Worm (Caenorhabditis elegans) whole organism, L2 larva: ENCODE results near the gene C06A8.8.

Experiments used
- C34F6.9 ChIP-seq: fragments of 150-350 bp; optimal IDR thresholded peaks from 2 replicates; lab custom pipeline; 2014; ENCODE audit warnings: missing biosample characterization, missing genetic modification characterization
- F13H6.1 ChIP-seq: sonication (generic microtip); optimal IDR thresholded peaks from 2 replicates; lab custom pipeline; 2016; ENCODE audit warnings: missing genetic modification characterization, missing compliant biosample characterization
- R02D3.7 ChIP-seq: fragments of 150-350 bp; optimal IDR thresholded peaks from 2 replicates; lab custom pipeline; 2014; ENCODE audit warnings: missing biosample characterization, missing genetic modification characterization
- Y55F3AM.14 ChIP-seq: fragments of 200-800 bp; sonication (Bioruptor generic); optimal IDR thresholded peaks from 2 replicates; lab custom pipeline; 2018; ENCODE audit warnings: mild to moderate bottlenecking, missing genetic modification characterization, missing compliant biosample characterization
- ZK546.5 ChIP-seq: sonication (generic microtip); optimal IDR thresholded peaks from 2 replicates; lab custom pipeline; 2017; ENCODE audit warnings: missing biosample characterization, missing genetic modification characterization
- aly-2 ChIP-seq: fragments of 150-350 bp; optimal IDR thresholded peaks from 2 replicates; lab custom pipeline; 2014; ENCODE audit warnings: missing biosample characterization, missing genetic modification characterization
- ama-1 ChIP-seq: fragments of 150-350 bp; optimal IDR thresholded peaks from 2 replicates; lab custom pipeline; 2018; ENCODE audit warnings: inconsistent platforms
- blmp-1 ChIP-seq: sonication (generic microtip); optimal IDR thresholded peaks from 2 replicates; lab custom pipeline; 2017; ENCODE audit warnings: missing genetic modification characterization, mild to moderate bottlenecking, missing compliant biosample characterization, antibody characterized with exemption, moderate library complexity; ENCODE audit not compliant: insufficient read depth
- ceh-16 ChIP-seq: fragments of 150-350 bp; optimal IDR thresholded peaks from 2 replicates; lab custom pipeline; 2014; ENCODE audit warnings: missing biosample characterization, missing genetic modification characterization
- ceh-82 ChIP-seq: fragments of 150-350 bp; optimal IDR thresholded peaks from 2 replicates; lab custom pipeline; 2014; ENCODE audit warnings: missing biosample characterization, missing genetic modification characterization
- crh-2 ChIP-seq: sonication (generic microtip); optimal IDR thresholded peaks from 2 replicates; lab custom pipeline; 2017; ENCODE audit warnings: missing biosample characterization, missing genetic modification characterization
- egl-27 ChIP-seq: sonication (generic microtip); optimal IDR thresholded peaks from 3 replicates; lab custom pipeline; 2017; ENCODE audit warnings: missing biosample characterization, missing genetic modification reagents, missing genetic modification characterization
- elt-3 ChIP-seq: sonication (generic microtip); optimal IDR thresholded peaks from 2 replicates; lab custom pipeline; 2017; ENCODE audit warnings: missing biosample characterization, missing genetic modification characterization
- fos-1 ChIP-seq: fragments of 150-350 bp; optimal IDR thresholded peaks from 2 replicates; lab custom pipeline; 2014; ENCODE audit warnings: missing biosample characterization, missing genetic modification characterization
- gmeb-1 ChIP-seq: fragments of 150-350 bp; optimal IDR thresholded peaks from 2 replicates; lab custom pipeline; 2014; ENCODE audit warnings: missing biosample characterization, missing genetic modification characterization
- lin-11 ChIP-seq: fragments of 150-350 bp; sonication (generic microtip); optimal IDR thresholded peaks from 2 replicates; lab custom pipeline; 2014; ENCODE audit warnings: missing biosample characterization, missing genetic modification characterization, inconsistent platforms, mixed read lengths
- lin-13 ChIP-seq: fragments of 150-350 bp; optimal IDR thresholded peaks from 2 replicates; lab custom pipeline; 2014; ENCODE audit warnings: missing biosample characterization, missing genetic modification reagents, missing genetic modification characterization
- lin-39 ChIP-seq: fragments of 150-350 bp; optimal IDR thresholded peaks from 2 replicates; lab custom pipeline; 2014; ENCODE audit warnings: missing biosample characterization, missing genetic modification reagents, missing genetic modification characterization
- lsy-2 ChIP-seq, 2 experiments: fragments of 150-350 bp in 1 of 2; sonication (generic microtip) in 1 of 2; optimal IDR thresholded peaks; 2 replicates each; lab custom pipeline; 2014 to 2017; ENCODE audit warnings: missing biosample characterization in 2 of 2, missing genetic modification characterization in 2 of 2
- mbf-1 ChIP-seq: sonication (generic microtip); optimal IDR thresholded peaks from 2 replicates; lab custom pipeline; 2017; ENCODE audit warnings: missing biosample characterization, missing genetic modification characterization
- nhr-10 ChIP-seq: sonication (generic microtip); optimal IDR thresholded peaks from 2 replicates; lab custom pipeline; 2017; ENCODE audit warnings: missing biosample characterization, missing genetic modification characterization
- nhr-11 ChIP-seq: fragments of 150-350 bp; optimal IDR thresholded peaks from 2 replicates; lab custom pipeline; 2014; ENCODE audit warnings: missing biosample characterization, missing genetic modification characterization
- nhr-12 ChIP-seq: fragments of 150-350 bp; optimal IDR thresholded peaks from 2 replicates; lab custom pipeline; 2014; ENCODE audit warnings: missing biosample characterization, missing genetic modification characterization
- nhr-21 ChIP-seq: fragments of 150-350 bp; optimal IDR thresholded peaks from 2 replicates; lab custom pipeline; 2014; ENCODE audit warnings: missing biosample characterization, missing genetic modification characterization
- nhr-23 ChIP-seq: fragments of 150-350 bp; optimal IDR thresholded peaks from 2 replicates; lab custom pipeline; 2014; ENCODE audit warnings: missing biosample characterization, missing genetic modification reagents, missing genetic modification characterization
- nhr-25 ChIP-seq: fragments of 150-350 bp; sonication (generic microtip); optimal IDR thresholded peaks from 3 replicates; lab custom pipeline; 2014; ENCODE audit warnings: missing biosample characterization, missing genetic modification characterization
- nhr-6 ChIP-seq: fragments of 150-350 bp; optimal IDR thresholded peaks from 2 replicates; lab custom pipeline; 2014; ENCODE audit warnings: missing biosample characterization, missing genetic modification characterization
- nhr-77 ChIP-seq: fragments of 150-350 bp; optimal IDR thresholded peaks from 2 replicates; lab custom pipeline; 2014; ENCODE audit warnings: missing biosample characterization, missing genetic modification characterization
- peb-1 ChIP-seq: fragments of 150-350 bp; optimal IDR thresholded peaks from 2 replicates; lab custom pipeline; 2014; ENCODE audit warnings: missing biosample characterization, missing genetic modification characterization
- sem-4 ChIP-seq: fragments of 150-350 bp; optimal IDR thresholded peaks from 2 replicates; lab custom pipeline; 2014; ENCODE audit warnings: missing biosample characterization, missing genetic modification reagents, missing genetic modification characterization
- skn-1 ChIP-seq: sonication (generic microtip); optimal IDR thresholded peaks from 2 replicates; lab custom pipeline; 2017; ENCODE audit warnings: missing biosample characterization, missing genetic modification characterization
- sma-3 ChIP-seq: sonication (generic microtip); optimal IDR thresholded peaks from 2 replicates; lab custom pipeline; 2016; ENCODE audit warnings: missing genetic modification reagents, missing genetic modification characterization, missing compliant biosample characterization
- sma-9 ChIP-seq, 2 experiments: fragments of 150-350 bp in 1 of 2; sonication (generic microtip) in 1 of 2; optimal IDR thresholded peaks; 2 replicates each; lab custom pipeline; 2014 to 2016; ENCODE audit warnings: missing genetic modification characterization in 2 of 2, mild to moderate bottlenecking in 1 of 2, missing biosample characterization in 1 of 2, missing compliant biosample characterization in 1 of 2, missing genetic modification reagents in 1 of 2, moderate library complexity in 1 of 2
- snpc-4 ChIP-seq: fragments of 150-350 bp; optimal IDR thresholded peaks from 2 replicates; lab custom pipeline; 2014; ENCODE audit warnings: missing biosample characterization, missing genetic modification characterization
- unc-39 ChIP-seq: fragments of 150-350 bp; optimal IDR thresholded peaks from 2 replicates; lab custom pipeline; 2014; ENCODE audit warnings: missing biosample characterization, missing genetic modification characterization
- unc-62 ChIP-seq: fragments of 150-350 bp; optimal IDR thresholded peaks from 2 replicates; lab custom pipeline; 2014; ENCODE audit warnings: missing biosample characterization, missing genetic modification reagents, missing genetic modification characterization
- ztf-11 ChIP-seq: sonication (generic microtip); optimal IDR thresholded peaks from 2 replicates; lab custom pipeline; 2017; ENCODE audit warnings: missing biosample characterization, missing genetic modification characterization
- ztf-4 ChIP-seq: fragments of 150-350 bp; optimal IDR thresholded peaks from 2 replicates; lab custom pipeline; 2014; ENCODE audit warnings: missing biosample characterization, missing genetic modification characterization

Gene C06A8.8

ce11 chrII:7809358-7809914 lies 37.6 kb upstream of the C06A8.8 start:
- TF ChIP-seq nhr-6 (tag; lab: Kevin White, UChicago) (no peak), nhr-77 (no peak), skn-1 (no peak), ceh-16 (tag; lab: Kevin White, UChicago) (no peak), blmp-1 (tag; lab: Kevin White, UChicago) (no peak), ZK546.5 (tag; lab: Kevin White, UChicago) (no peak), R02D3.7 (tag; lab: Kevin White, UChicago) (no peak)

ce11 chrII:7808950-7809349 lies 37.1 kb upstream of the C06A8.8 start:
- no peak for TF ChIP-seq unc-39 (tag; lab: Kevin White, UChicago)
- peak; percentile 23 for TF ChIP-seq sma-3
- no peak for TF ChIP-seq lin-39 (tag; lab: Kevin White, UChicago)
- TF ChIP-seq fos-1: peak; percentile 82
- TF ChIP-seq C34F6.9: peak; percentile 1
- peak in 1 of 2 experiments; percentile 11 for TF ChIP-seq lsy-2 (tag; optimal IDR thresholded peaks at IDR 0.05; lab: Kevin White, UChicago)
- TF ChIP-seq nhr-11 (tag; lab: Kevin White, UChicago): no peak
- TF ChIP-seq sem-4 (tag; lab: Kevin White, UChicago): no peak
- peak; percentile 49 for TF ChIP-seq F13H6.1
- peak; percentile 38 for TF ChIP-seq gmeb-1
- TF ChIP-seq Y55F3AM.14 (GFP tag; lab: Kevin White, UChicago): peak; percentile 63
- no peak for TF ChIP-seq nhr-21 (tag; lab: Kevin White, UChicago)
- peak; percentile 76 for TF ChIP-seq sma-9 (GFP tag; optimal IDR thresholded peaks at IDR 0.05; lab: Kevin White, UChicago)
- TF ChIP-seq sma-9 (tag; optimal IDR thresholded peaks at IDR 0.05; lab: Kevin White, UChicago): no peak
- TF ChIP-seq crh-2 (tag; lab: Kevin White, UChicago): peak; percentile 1
- no peak for TF ChIP-seq R02D3.7 (tag; lab: Kevin White, UChicago)
- peak; percentile 36 for TF ChIP-seq nhr-25 (tag; lab: Kevin White, UChicago)
- TF ChIP-seq nhr-23 (tag; lab: Kevin White, UChicago): no peak
- TF ChIP-seq peb-1 (tag; lab: Kevin White, UChicago): no peak
- TF ChIP-seq mbf-1 (tag; lab: Kevin White, UChicago): no peak

ce11 chrII:7808153-7808552 lies 36.3 kb upstream of the C06A8.8 start:
- TF ChIP-seq C34F6.9 (no peak), sem-4 (tag; lab: Kevin White, UChicago) (no peak), lin-39 (tag; lab: Kevin White, UChicago) (no peak), nhr-6 (tag; lab: Kevin White, UChicago) (no peak), mbf-1 (tag; lab: Kevin White, UChicago) (no peak), crh-2 (tag; lab: Kevin White, UChicago) (peak; percentile 17), egl-27 (tag; lab: Kevin White, UChicago) (no peak), sma-9 (GFP tag; optimal IDR thresholded peaks at IDR 0.05; lab: Kevin White, UChicago) (no peak), sma-9 (tag; optimal IDR thresholded peaks at IDR 0.05; lab: Kevin White, UChicago) (no peak), ztf-11 (tag; lab: Kevin White, UChicago) (no peak), blmp-1 (tag; lab: Kevin White, UChicago) (peak; percentile 93), nhr-12 (no peak), skn-1 (no peak), ceh-16 (tag; lab: Kevin White, UChicago) (peak; percentile 87), snpc-4 (tag; lab: Kevin White, UChicago) (no peak), aly-2 (tag; lab: Kevin White, UChicago) (no peak), ceh-82 (tag; lab: Kevin White, UChicago) (no peak), elt-3 (tag; lab: Kevin White, UChicago) (no peak), nhr-25 (tag; lab: Kevin White, UChicago) (peak; percentile 75), unc-62 (GFP tag; lab: Kevin White, UChicago) (no peak), unc-39 (tag; lab: Kevin White, UChicago) (no peak), gmeb-1 (no peak), nhr-23 (tag; lab: Kevin White, UChicago) (no peak), ama-1 (no peak), ZK546.5 (tag; lab: Kevin White, UChicago) (no peak), nhr-10 (no peak)
- TF ChIP-seq, all 48 proteins: peak for 4

ce11 chrII:7806872-7807271 lies 35.1 kb upstream of the C06A8.8 start:
- TF ChIP-seq nhr-25 (tag; lab: Kevin White, UChicago) (peak; percentile 89), blmp-1 (tag; lab: Kevin White, UChicago) (peak; percentile 85), elt-3 (tag; lab: Kevin White, UChicago) (no peak), lin-13 (no peak), lsy-2 (tag; optimal IDR thresholded peaks at IDR 0.05; lab: Kevin White, UChicago) (no peak), ztf-4 (no peak), gmeb-1 (peak; percentile 55), lin-11 (no peak), snpc-4 (tag; lab: Kevin White, UChicago) (no peak), F13H6.1 (peak; percentile 1)
- TF ChIP-seq, all 48 proteins: peak for 4
